Worm (Caenorhabditis elegans) whole organism, mixed stage, embryonic: ENCODE data around the gene scl-26.
A peak's percentile ranks its signal among the peaks of the same experiment; 100 is the strongest.

Experiments
- M03D4.4 ChIP-seq: sonication (generic microtip); optimal IDR thresholded peaks from 2 replicates; lab custom pipeline; 2017; ENCODE audit warnings: mild to moderate bottlenecking, missing genetic modification characterization, missing compliant biosample characterization
- blmp-1 ChIP-seq: fragments of 150-350 bp; optimal IDR thresholded peaks from 2 replicates; lab custom pipeline; 2014; ENCODE audit warnings: missing biosample characterization, missing genetic modification characterization
- ceh-39 ChIP-seq: fragments of 150-350 bp; optimal IDR thresholded peaks from 2 replicates; lab custom pipeline; 2014; ENCODE audit warnings: missing biosample characterization, missing genetic modification characterization
- ceh-43 ChIP-seq: fragments of 200-800 bp; sonication (Bioruptor generic); optimal IDR thresholded peaks from 2 replicates; lab custom pipeline; 2018; ENCODE audit warnings: mild to moderate bottlenecking, missing genetic modification characterization, moderate library complexity, missing compliant biosample characterization
- ceh-83 ChIP-seq: fragments of 200-800 bp; sonication (Bioruptor generic); optimal IDR thresholded peaks from 2 replicates; lab custom pipeline; 2018; ENCODE audit warnings: mild to moderate bottlenecking, missing genetic modification characterization, missing compliant biosample characterization
- ces-1 ChIP-seq: fragments of 150-350 bp; optimal IDR thresholded peaks from 2 replicates; lab custom pipeline; 2014; ENCODE audit warnings: missing biosample characterization, missing genetic modification reagents, missing genetic modification characterization
- cnd-1 ChIP-seq: fragments of 200-800 bp; sonication (Bioruptor generic); optimal IDR thresholded peaks from 2 replicates; lab custom pipeline; 2018; ENCODE audit warnings: mild to moderate bottlenecking, missing genetic modification characterization, missing compliant biosample characterization
- drap-1 ChIP-seq: fragments of 200-800 bp; sonication (Bioruptor generic); optimal IDR thresholded peaks from 3 replicates; lab custom pipeline; 2018; ENCODE audit warnings: mild to moderate bottlenecking, missing genetic modification characterization, missing compliant biosample characterization
- elt-1 ChIP-seq: sonication (generic microtip); optimal IDR thresholded peaks from 2 replicates; lab custom pipeline; 2017; ENCODE audit warnings: missing genetic modification characterization, mild to moderate bottlenecking, missing compliant biosample characterization, antibody characterized with exemption, moderate library complexity, borderline replicate concordance; ENCODE audit not compliant: insufficient read depth
- elt-3 ChIP-seq: fragments of 150-350 bp; optimal IDR thresholded peaks from 2 replicates; lab custom pipeline; 2014; ENCODE audit warnings: missing biosample characterization, missing genetic modification characterization
- flh-1 ChIP-seq: fragments of 200-800 bp; sonication (Bioruptor generic); optimal IDR thresholded peaks from 2 replicates; lab custom pipeline; 2018; ENCODE audit warnings: mild to moderate bottlenecking, missing genetic modification characterization, moderate library complexity, missing compliant biosample characterization
- hlh-1 ChIP-seq: fragments of 150-350 bp; optimal IDR thresholded peaks from 2 replicates; lab custom pipeline; 2014; ENCODE audit warnings: missing biosample characterization, missing genetic modification reagents, missing genetic modification characterization
- lin-13 ChIP-seq: fragments of 150-350 bp; optimal IDR thresholded peaks from 2 replicates; lab custom pipeline; 2014; ENCODE audit warnings: missing biosample characterization, missing genetic modification characterization
- lin-32 ChIP-seq: fragments of 200-800 bp; sonication (Bioruptor generic); optimal IDR thresholded peaks from 2 replicates; lab custom pipeline; 2018; ENCODE audit warnings: mild to moderate bottlenecking, missing genetic modification characterization, missing compliant biosample characterization
- lsy-2 ChIP-seq: fragments of 150-350 bp; optimal IDR thresholded peaks from 2 replicates; lab custom pipeline; 2014; ENCODE audit warnings: missing biosample characterization, missing genetic modification characterization
- mab-5 ChIP-seq: fragments of 150-350 bp; optimal IDR thresholded peaks from 2 replicates; lab custom pipeline; 2014; ENCODE audit warnings: missing biosample characterization, missing genetic modification characterization
- mep-1 ChIP-seq: fragments of 150-350 bp; optimal IDR thresholded peaks from 2 replicates; lab custom pipeline; 2017; ENCODE audit warnings: missing biosample characterization, missing genetic modification reagents, missing genetic modification characterization, inconsistent platforms
- mls-2 ChIP-seq: sonication (generic microtip); optimal IDR thresholded peaks from 2 replicates; lab custom pipeline; 2016; ENCODE audit warnings: mild to moderate bottlenecking, missing genetic modification characterization, moderate library complexity, missing compliant biosample characterization
- nhr-12 ChIP-seq: fragments of 150-350 bp; optimal IDR thresholded peaks from 2 replicates; lab custom pipeline; 2014; ENCODE audit warnings: missing biosample characterization, missing genetic modification characterization
- nhr-2 ChIP-seq: fragments of 150-350 bp; optimal IDR thresholded peaks from 2 replicates; lab custom pipeline; 2014; ENCODE audit warnings: missing biosample characterization, missing genetic modification characterization
- nhr-237 ChIP-seq: fragments of 150-350 bp; optimal IDR thresholded peaks from 2 replicates; lab custom pipeline; 2014; ENCODE audit warnings: missing biosample characterization, missing genetic modification characterization
- nhr-28 ChIP-seq: fragments of 150-350 bp; optimal IDR thresholded peaks from 2 replicates; lab custom pipeline; 2014; ENCODE audit warnings: missing biosample characterization, missing genetic modification characterization
- nhr-76 ChIP-seq: sonication (generic microtip); optimal IDR thresholded peaks from 2 replicates; lab custom pipeline; 2017; ENCODE audit warnings: missing biosample characterization, missing genetic modification characterization
- pha-4 ChIP-seq: fragments of 150-350 bp; optimal IDR thresholded peaks from 2 replicates; lab custom pipeline; 2018; ENCODE audit warnings: missing biosample characterization, missing genetic modification reagents, missing genetic modification characterization
- sem-2 ChIP-seq: fragments of 200-800 bp; sonication (Bioruptor generic); optimal IDR thresholded peaks from 2 replicates; lab custom pipeline; 2018; ENCODE audit warnings: mild to moderate bottlenecking, missing genetic modification characterization, missing compliant biosample characterization
- snpc-4 ChIP-seq: fragments of 150-350 bp; optimal IDR thresholded peaks from 2 replicates; lab custom pipeline; 2014; ENCODE audit warnings: missing biosample characterization, missing genetic modification characterization
- sptf-1 ChIP-seq: sonication (generic microtip); optimal IDR thresholded peaks from 2 replicates; lab custom pipeline; 2017; ENCODE audit warnings: mild to moderate bottlenecking, missing genetic modification characterization, moderate library complexity, missing compliant biosample characterization
- tbx-8 ChIP-seq: fragments of 200-800 bp; sonication (Bioruptor generic); optimal IDR thresholded peaks from 2 replicates; lab custom pipeline; 2018; ENCODE audit warnings: mild to moderate bottlenecking, missing genetic modification characterization, moderate library complexity, missing compliant biosample characterization
- unc-120 ChIP-seq: sonication (generic microtip); optimal IDR thresholded peaks from 2 replicates; lab custom pipeline; 2017; ENCODE audit warnings: missing genetic modification characterization, missing compliant biosample characterization; ENCODE audit not compliant: poor library complexity, severe bottlenecking
- unc-39 ChIP-seq: fragments of 150-350 bp; optimal IDR thresholded peaks from 2 replicates; lab custom pipeline; 2014; ENCODE audit warnings: missing biosample characterization, missing genetic modification characterization
- unc-62 ChIP-seq: fragments of 150-350 bp; optimal IDR thresholded peaks from 2 replicates; lab custom pipeline; 2014; ENCODE audit warnings: missing biosample characterization, missing genetic modification reagents, missing genetic modification characterization
- zip-8 ChIP-seq: fragments of 150-350 bp; optimal IDR thresholded peaks from 2 replicates; lab custom pipeline; 2014; ENCODE audit warnings: missing biosample characterization, missing genetic modification characterization
- ztf-11 ChIP-seq: fragments of 150-350 bp; optimal IDR thresholded peaks from 2 replicates; lab custom pipeline; 2014; ENCODE audit warnings: missing biosample characterization, missing genetic modification characterization

The scl-26 gene

DNA sequence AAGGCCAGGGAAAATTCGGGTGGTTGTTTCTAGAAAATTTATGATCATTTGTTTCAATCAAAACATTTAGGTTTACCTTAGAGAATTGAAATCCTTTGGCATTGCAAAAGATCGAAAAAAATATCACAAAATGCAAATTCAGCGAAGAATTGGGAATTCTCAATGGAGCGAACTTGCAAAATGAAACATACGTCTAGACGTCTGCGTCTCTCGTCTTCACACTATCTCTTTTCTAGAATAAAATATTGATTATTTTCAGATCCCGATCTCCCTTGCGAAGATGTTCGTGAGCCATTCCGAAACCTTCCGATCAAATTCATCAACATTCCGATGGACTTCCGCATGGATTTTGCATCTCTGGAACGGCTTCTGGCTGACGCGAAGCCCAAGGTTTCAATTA is 21.0 kb downstream of the scl-26 start, which contains the start of gene ets-6:
Gene ets-6, minus strand, starts transcription at position 169 of the 400 bp plus-strand sequence.
- TF ChIP-seq ceh-39 (tag; lab: Kevin White, UChicago) (no peak), elt-1 (no peak), tbx-8 (GFP tag; lab: Kevin White, UChicago) (no peak), lsy-2 (no peak), unc-120 (tag; lab: Kevin White, UChicago) (no peak), hlh-1 (tag; lab: Kevin White, UChicago) (no peak), pha-4 (tag; lab: Kevin White, UChicago) (peak; percentile 47), ceh-83 (GFP tag; lab: Kevin White, UChicago) (no peak), mep-1 (tag; lab: Kevin White, UChicago) (peak; percentile 53), snpc-4 (no peak), nhr-12 (tag; lab: Kevin White, UChicago) (no peak), ceh-43 (GFP tag; lab: Kevin White, UChicago) (no peak), nhr-2 (tag; lab: Kevin White, UChicago) (no peak), zip-8 (tag; lab: Kevin White, UChicago) (no peak), mls-2 (tag; lab: Kevin White, UChicago) (no peak), elt-3 (tag; lab: Kevin White, UChicago) (no peak), cnd-1 (tag; lab: Kevin White, UChicago) (no peak), unc-62 (GFP tag; lab: Kevin White, UChicago) (no peak), lin-32 (GFP tag; lab: Kevin White, UChicago) (no peak), sptf-1 (tag; lab: Kevin White, UChicago) (no peak), unc-39 (tag; lab: Kevin White, UChicago) (no peak), nhr-237 (tag; lab: Kevin White, UChicago) (peak; percentile 30), lin-13 (tag; lab: Kevin White, UChicago) (no peak), sem-2 (GFP tag; lab: Kevin White, UChicago) (no peak), flh-1 (GFP tag; lab: Kevin White, UChicago) (no peak), ces-1 (GFP tag; lab: Kevin White, UChicago) (peak; percentile 48), nhr-28 (tag; lab: Kevin White, UChicago) (no peak), mab-5 (tag; lab: Kevin White, UChicago) (no peak)

DNA sequence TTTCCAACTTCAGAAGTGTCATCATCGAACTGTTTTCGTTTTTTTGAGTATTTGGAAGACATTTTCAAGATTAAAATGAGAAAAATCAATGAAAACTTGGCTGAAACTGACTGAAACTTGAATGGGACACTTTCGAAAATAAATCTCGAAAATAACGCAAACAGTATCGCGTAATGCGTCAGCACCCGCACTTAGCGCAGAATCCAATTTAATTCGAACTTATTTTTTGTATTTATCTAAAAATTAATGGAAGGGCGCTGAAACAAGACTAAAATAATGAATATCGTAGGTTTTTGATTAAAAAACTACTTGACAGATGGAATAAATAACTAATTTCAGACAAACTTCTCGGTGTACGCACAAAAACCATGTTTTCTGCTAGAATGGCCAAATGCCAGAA is 25.8 kb downstream of the scl-26 start, which contains the start of the genes snu-66 and ints-9:
Gene snu-66, minus strand, starts transcription at position 108 of the 400 bp plus-strand sequence.
Gene ints-9, plus strand, starts transcription at position 240 of the 400 bp plus-strand sequence.
- TF ChIP-seq ceh-83 (GFP tag; lab: Kevin White, UChicago) = no peak
- TF ChIP-seq mep-1 (tag; lab: Kevin White, UChicago) = peak; percentile 13
- TF ChIP-seq unc-62 (GFP tag; lab: Kevin White, UChicago) = no peak
- peak; percentile 6 for TF ChIP-seq hlh-1 (tag; lab: Kevin White, UChicago)
- peak; percentile 67 for TF ChIP-seq ces-1 (GFP tag; lab: Kevin White, UChicago)
- TF ChIP-seq pha-4 (tag; lab: Kevin White, UChicago) = peak; percentile 32
- TF ChIP-seq, all 35 proteins: peak for 4

DNA sequence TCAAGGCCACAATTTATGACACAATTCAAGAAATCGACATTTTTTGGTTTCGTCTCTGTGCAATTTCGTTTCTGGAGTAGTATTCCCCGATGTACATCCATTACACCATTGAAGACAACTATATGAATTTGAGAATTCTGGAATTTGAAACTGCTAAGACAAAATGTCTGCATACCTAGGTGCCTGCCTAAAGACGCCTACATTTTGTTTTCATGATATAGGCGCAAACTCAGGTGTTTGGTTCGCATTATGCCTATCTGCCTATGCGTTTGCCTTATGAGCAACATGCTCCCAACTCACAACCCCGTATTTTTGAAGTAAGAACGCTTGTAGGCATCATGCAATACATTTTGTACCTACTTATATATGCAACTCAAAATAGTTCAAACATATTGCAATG is 30.4 kb downstream of the scl-26 start, which contains the start of gene F19F10.14:
Gene F19F10.14, minus strand, starts transcription at position 101 of the 400 bp plus-strand sequence.
- TF ChIP-seq lsy-2 = no peak
- no peak for TF ChIP-seq elt-1
- no peak for TF ChIP-seq nhr-76
- TF ChIP-seq blmp-1 = no peak
- TF ChIP-seq flh-1 (GFP tag; lab: Kevin White, UChicago) = no peak
- no peak for TF ChIP-seq sem-2 (GFP tag; lab: Kevin White, UChicago)
- TF ChIP-seq cnd-1 (tag; lab: Kevin White, UChicago) = no peak
- no peak for TF ChIP-seq sptf-1 (tag; lab: Kevin White, UChicago)
- no peak for TF ChIP-seq pha-4 (tag; lab: Kevin White, UChicago)
- no peak for TF ChIP-seq nhr-12 (tag; lab: Kevin White, UChicago)
- TF ChIP-seq nhr-237 (tag; lab: Kevin White, UChicago) = no peak
- no peak for TF ChIP-seq mls-2 (tag; lab: Kevin White, UChicago)
- no peak for TF ChIP-seq lin-13 (tag; lab: Kevin White, UChicago)
- TF ChIP-seq lin-32 (GFP tag; lab: Kevin White, UChicago) = no peak
- TF ChIP-seq unc-39 (tag; lab: Kevin White, UChicago) = no peak
- TF ChIP-seq M03D4.4 (tag; lab: Kevin White, UChicago) = no peak
- TF ChIP-seq mep-1 (tag; lab: Kevin White, UChicago) = no peak
- TF ChIP-seq ztf-11 (tag; lab: Kevin White, UChicago) = no peak
- no peak for TF ChIP-seq drap-1
- no peak for TF ChIP-seq hlh-1 (tag; lab: Kevin White, UChicago)
